Worm (Caenorhabditis elegans) whole organism, midembryonic: ENCODE measurements around the gene C16A3.5.

Experiments
- T22C8.4 ChIP-seq: fragments of 200-800 bp; sonication (Bioruptor generic); IDR thresholded peaks from 2 replicates; pipeline ENCODE4 v1.3.6; 2022; ENCODE audit warnings: missing genetic modification characterization, missing compliant biosample characterization
- cog-1 ChIP-seq: sonication (generic microtip); optimal IDR thresholded peaks from 2 replicates; lab custom pipeline; 2016; ENCODE audit warnings: missing genetic modification characterization, missing compliant biosample characterization
- flt-1 ChIP-seq: fragments of 200-800 bp; sonication (Bioruptor generic); IDR thresholded peaks from 2 replicates; pipeline ENCODE4 v1.3.6; 2022; ENCODE audit warnings: missing genetic modification characterization, missing compliant biosample characterization
- klf-2 ChIP-seq: fragments of 200-800 bp; sonication (Bioruptor generic); conservative IDR thresholded peaks from 2 replicates; pipeline ENCODE4 v1.3.6; 2022; ENCODE audit warnings: missing genetic modification reagents, missing genetic modification characterization, missing compliant biosample characterization
- med-1 ChIP-seq: sonication (generic microtip); optimal IDR thresholded peaks from 2 replicates; lab custom pipeline; 2017; ENCODE audit warnings: missing genetic modification characterization, mild to moderate bottlenecking, missing compliant biosample characterization, antibody characterized with exemption, missing genetic modification reagents; ENCODE audit not compliant: insufficient read depth
- ref-1 ChIP-seq: fragments of 200-800 bp; sonication (Bioruptor generic); conservative IDR thresholded peaks from 2 replicates; pipeline ENCODE4 v1.3.6; 2022; ENCODE audit warnings: missing genetic modification reagents, missing genetic modification characterization, missing compliant biosample characterization
- tab-1 ChIP-seq: fragments of 200-800 bp; sonication (Bioruptor generic); IDR thresholded peaks from 2 replicates; pipeline ENCODE4 v1.3.6; 2022; ENCODE audit warnings: missing genetic modification characterization, missing compliant biosample characterization
- ztf-23 ChIP-seq: fragments of 200-800 bp; sonication (Bioruptor generic); IDR thresholded peaks from 2 replicates; pipeline ENCODE4 v1.3.6; 2022; ENCODE audit warnings: missing genetic modification reagents, missing genetic modification characterization, missing compliant biosample characterization
- ztf-29 ChIP-seq: fragments of 200-800 bp; sonication (Bioruptor generic); IDR thresholded peaks from 2 replicates; pipeline ENCODE4 v1.3.6; 2022; ENCODE audit warnings: missing genetic modification reagents, missing genetic modification characterization, missing compliant biosample characterization

C16A3.5 gene

DNA sequence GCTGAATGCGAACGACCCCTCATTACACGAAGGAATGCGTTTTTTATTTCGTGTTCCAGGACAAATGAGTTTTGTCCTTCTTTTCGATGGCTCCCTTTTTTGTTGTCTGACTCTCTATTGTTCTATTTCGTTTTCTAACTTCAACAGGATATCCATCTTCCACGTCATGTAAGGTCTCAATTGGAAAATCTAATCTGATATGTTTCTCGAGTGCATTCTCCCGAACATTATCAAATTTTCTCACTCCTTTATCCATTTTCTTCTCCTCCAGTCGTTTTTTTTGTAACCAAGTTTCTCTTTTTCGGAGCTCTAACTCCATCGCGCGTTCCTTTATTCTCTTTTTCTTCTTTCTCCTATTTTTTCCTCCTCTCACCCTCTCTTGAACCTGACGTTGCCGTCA is 30.1 kb upstream of the C16A3.5 start:
- TF ChIP-seq flt-1 (GFP tag; lab: Robert Waterston, UW) (no peak), klf-2 (GFP tag; lab: Robert Waterston, UW) (no peak), cog-1 (no peak), T22C8.4 (GFP tag; lab: Robert Waterston, UW) (no peak), ref-1 (GFP tag; lab: Robert Waterston, UW) (no peak), med-1 (GFP tag; lab: Kevin White, UChicago) (no peak)

DNA sequence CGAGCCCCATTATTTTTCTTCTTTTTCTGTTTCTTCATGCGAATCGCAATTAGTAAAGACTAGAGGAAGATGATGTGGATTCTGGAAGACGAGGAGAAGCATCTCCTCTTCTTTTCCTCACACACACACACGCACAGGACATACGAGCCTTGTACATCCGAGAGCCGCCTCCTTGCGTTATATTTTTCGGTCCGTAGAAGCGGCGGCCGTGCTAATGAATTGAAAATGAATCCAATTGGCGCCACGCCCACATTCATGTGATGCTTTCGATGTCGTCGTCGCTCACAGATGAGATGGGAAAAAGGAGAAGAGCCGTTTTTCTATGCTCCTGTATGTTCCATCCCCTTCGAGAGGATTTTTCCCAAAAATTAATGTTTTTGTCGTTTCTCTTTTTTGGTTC is 29.1 kb upstream of the C16A3.5 start:
- TF ChIP-seq med-1 (GFP tag; lab: Kevin White, UChicago) = no peak
- no peak for TF ChIP-seq klf-2 (GFP tag; lab: Robert Waterston, UW)

DNA sequence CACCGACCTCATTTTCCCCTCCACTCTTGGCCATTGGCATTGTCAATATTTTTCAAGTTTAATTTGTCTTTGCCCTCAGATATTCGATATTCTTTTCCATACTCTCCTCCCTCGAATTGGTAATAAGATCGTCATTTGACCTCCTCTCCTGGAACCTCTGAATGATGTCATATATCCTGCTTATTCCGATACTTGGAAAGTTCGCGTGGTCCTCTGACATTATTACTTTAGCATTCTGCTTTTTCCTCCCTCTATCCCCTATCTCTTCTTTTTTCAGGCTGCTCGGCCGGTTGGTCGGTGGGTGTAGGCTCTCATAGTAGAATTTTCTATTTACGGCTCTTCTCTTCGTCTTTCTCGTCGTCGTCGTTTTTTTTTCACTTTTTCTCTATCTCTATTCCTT is 28.1 kb upstream of the C16A3.5 start:
- TF ChIP-seq ztf-23 (GFP tag; lab: Robert Waterston, UW) = no peak
- no peak for TF ChIP-seq flt-1 (GFP tag; lab: Robert Waterston, UW)
- no peak for TF ChIP-seq tab-1 (GFP tag; lab: Robert Waterston, UW)
- TF ChIP-seq ztf-29 = no peak
- no peak for TF ChIP-seq cog-1

ce11 chrIII:6353084-6353483 is 27.5 kb upstream of the C16A3.5 start, which contains the start of gene akap-1:
Gene akap-1, plus strand, starts transcription at chrIII:6353384.
- TF ChIP-seq T22C8.4 (GFP tag; lab: Robert Waterston, UW) = no peak
- no peak for TF ChIP-seq ztf-23 (GFP tag; lab: Robert Waterston, UW)

DNA sequence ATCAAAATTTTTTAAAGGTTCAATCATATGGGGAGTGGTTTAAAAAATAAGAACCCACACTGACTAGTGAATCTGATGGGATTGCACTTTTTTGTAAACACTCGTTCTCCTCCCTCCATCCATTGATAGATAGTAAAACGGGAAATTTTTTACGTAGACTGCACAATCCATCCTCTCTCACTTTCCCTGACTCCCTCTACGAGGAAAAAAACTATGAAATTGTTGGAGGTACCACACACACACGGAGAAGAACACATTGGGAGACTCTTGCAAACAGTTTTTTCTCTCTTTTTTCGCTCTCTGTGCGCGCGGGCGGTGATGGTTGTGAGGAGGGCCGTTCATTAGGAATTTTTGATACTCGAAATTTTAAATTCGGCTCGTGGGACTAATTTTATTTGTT is 25.2 kb upstream of the C16A3.5 start:
- TF ChIP-seq klf-2 (GFP tag; lab: Robert Waterston, UW) (no peak), ztf-23 (GFP tag; lab: Robert Waterston, UW) (no peak), flt-1 (GFP tag; lab: Robert Waterston, UW) (no peak)

DNA sequence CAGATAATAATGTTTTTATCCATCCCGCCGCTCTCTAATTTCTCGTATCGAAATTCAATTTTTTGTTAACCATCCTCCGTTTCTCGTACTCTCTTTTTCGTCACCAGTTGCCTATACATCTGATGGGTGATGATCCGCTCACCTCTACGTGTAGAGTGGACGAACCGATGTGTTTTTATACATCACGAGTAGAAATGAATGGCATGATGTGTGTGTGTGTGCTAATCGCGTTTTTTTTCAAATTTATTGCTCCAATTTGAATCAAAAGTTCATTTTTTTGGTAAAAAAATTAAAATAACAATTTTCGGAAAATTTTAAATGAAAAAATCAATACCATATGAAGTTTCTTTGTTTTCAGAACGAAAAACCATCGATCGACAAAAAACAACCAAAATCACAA is 24.6 kb upstream of the C16A3.5 start:
- TF ChIP-seq med-1 (GFP tag; lab: Kevin White, UChicago) = no peak
- no peak for TF ChIP-seq tab-1 (GFP tag; lab: Robert Waterston, UW)
- no peak for TF ChIP-seq klf-2 (GFP tag; lab: Robert Waterston, UW)
- TF ChIP-seq ztf-29 = no peak
- TF ChIP-seq cog-1 = no peak
- TF ChIP-seq T22C8.4 (GFP tag; lab: Robert Waterston, UW) = no peak

- TF ChIP-seq klf-2 (GFP tag; lab: Robert Waterston, UW) = no peak
- no peak for TF ChIP-seq med-1 (GFP tag; lab: Kevin White, UChicago)
- no peak for TF ChIP-seq ztf-29
- TF ChIP-seq tab-1 (GFP tag; lab: Robert Waterston, UW) = no peak
- no peak for TF ChIP-seq T22C8.4 (GFP tag; lab: Robert Waterston, UW)
- no peak for TF ChIP-seq flt-1 (GFP tag; lab: Robert Waterston, UW)
- no peak for TF ChIP-seq ztf-23 (GFP tag; lab: Robert Waterston, UW)
- no peak for TF ChIP-seq cog-1
Observed at ce11 chrIII:6356764-6357163, 23.8 kb upstream of the C16A3.5 start.

DNA sequence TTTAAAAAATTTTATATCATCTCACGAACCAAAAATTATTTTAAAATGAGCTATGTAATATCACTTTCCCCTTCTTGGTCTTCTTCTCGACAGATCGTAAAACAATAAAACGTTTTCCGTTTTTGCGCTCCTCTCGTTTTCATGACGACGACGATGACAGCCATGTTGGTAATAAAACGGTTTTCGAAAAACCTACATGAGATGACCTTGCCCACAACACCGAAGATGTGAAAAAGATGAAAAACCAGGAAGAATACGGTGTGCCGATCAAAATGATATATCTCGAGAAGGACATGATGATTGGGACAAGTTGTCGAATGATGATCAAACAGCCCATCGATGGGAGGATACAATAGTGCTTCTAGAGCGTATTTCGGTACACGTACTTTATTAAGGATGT is 21.9 kb upstream of the C16A3.5 start:
- no peak for TF ChIP-seq cog-1
- no peak for TF ChIP-seq klf-2 (GFP tag; lab: Robert Waterston, UW)
- no peak for TF ChIP-seq ztf-23 (GFP tag; lab: Robert Waterston, UW)
- no peak for TF ChIP-seq T22C8.4 (GFP tag; lab: Robert Waterston, UW)
- no peak for TF ChIP-seq med-1 (GFP tag; lab: Kevin White, UChicago)
- no peak for TF ChIP-seq flt-1 (GFP tag; lab: Robert Waterston, UW)
- no peak for TF ChIP-seq ztf-29

DNA sequence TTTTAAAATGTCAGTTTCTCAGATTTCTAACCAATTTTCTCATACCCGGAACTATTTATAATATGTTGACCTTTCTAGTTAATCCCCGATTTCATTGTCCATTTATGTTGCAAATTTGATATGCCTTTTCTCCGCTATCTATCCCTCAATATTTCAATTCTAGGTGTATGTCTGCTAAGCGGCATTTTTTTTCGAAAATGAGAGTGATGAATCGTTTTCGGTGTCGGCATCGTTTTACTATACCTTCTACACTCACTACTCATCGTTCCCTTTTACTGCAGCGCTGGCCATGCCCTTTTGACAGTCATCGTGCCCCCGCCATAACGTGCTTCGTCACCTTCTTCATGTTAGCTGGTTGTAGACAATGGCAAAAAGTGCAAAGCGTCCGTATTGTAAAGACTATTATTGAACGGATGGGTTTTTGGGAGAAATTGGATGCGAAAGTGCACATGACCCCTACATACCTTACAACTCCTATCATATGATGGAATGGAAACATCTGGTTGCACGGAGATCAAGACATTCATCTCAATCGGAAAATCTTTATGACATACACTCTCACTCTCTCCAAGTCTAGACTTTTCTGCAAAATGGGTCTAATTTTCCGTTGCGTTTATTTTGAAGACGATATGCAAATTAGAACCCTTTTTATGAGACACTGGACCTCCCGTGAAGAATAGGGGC is 21.3 kb upstream of the C16A3.5 start:
- TF ChIP-seq cog-1 = no peak

DNA sequence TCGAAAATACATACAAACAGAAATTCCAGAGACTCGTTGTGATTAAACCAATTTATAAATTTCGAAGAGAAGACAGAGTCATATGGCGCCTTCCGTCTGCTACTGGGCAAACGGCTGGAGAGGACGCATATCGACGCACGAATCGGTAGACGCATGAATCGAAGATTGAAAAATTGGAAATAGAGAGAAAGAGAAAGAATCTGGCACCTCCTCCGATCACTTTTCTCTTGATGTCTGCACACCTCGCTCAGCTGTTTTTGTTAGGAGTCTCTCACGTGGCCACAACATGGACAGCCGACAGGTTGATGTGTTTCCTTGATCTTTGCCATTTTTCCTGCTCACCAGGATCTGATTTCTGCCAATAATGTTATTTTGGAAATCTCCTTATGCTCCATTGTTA is 20.5 kb upstream of the C16A3.5 start:
- TF ChIP-seq tab-1 (GFP tag; lab: Robert Waterston, UW) = no peak

ce11 chrIII:6360825-6361224 is 19.7 kb upstream of the C16A3.5 start:
- no peak for TF ChIP-seq med-1 (GFP tag; lab: Kevin White, UChicago)
- TF ChIP-seq klf-2 (GFP tag; lab: Robert Waterston, UW) = no peak
- no peak for TF ChIP-seq cog-1
- TF ChIP-seq T22C8.4 (GFP tag; lab: Robert Waterston, UW) = no peak
- TF ChIP-seq ref-1 (GFP tag; lab: Robert Waterston, UW) = no peak
- TF ChIP-seq tab-1 (GFP tag; lab: Robert Waterston, UW) = no peak
- no peak for TF ChIP-seq ztf-29

- TF ChIP-seq med-1 (GFP tag; lab: Kevin White, UChicago) (no peak), cog-1 (no peak), klf-2 (GFP tag; lab: Robert Waterston, UW) (no peak), ztf-23 (GFP tag; lab: Robert Waterston, UW) (no peak), flt-1 (GFP tag; lab: Robert Waterston, UW) (no peak), ztf-29 (no peak), tab-1 (GFP tag; lab: Robert Waterston, UW) (no peak)
Observed at ce11 chrIII:6361560-6361959, 19.0 kb upstream of the C16A3.5 start.
